Worm (Caenorhabditis elegans) whole organism, mixed stage, embryonic: ENCODE measurements around the gene T07H3.7.

Source experiments
- M03D4.4 ChIP-seq: sonication (generic microtip); optimal IDR thresholded peaks from 2 replicates; lab custom pipeline; 2017; ENCODE audit warnings: mild to moderate bottlenecking, missing genetic modification characterization, missing compliant biosample characterization
- bed-3 ChIP-seq: fragments of 200-800 bp; sonication (Bioruptor generic); optimal IDR thresholded peaks from 3 replicates; lab custom pipeline; 2018; ENCODE audit warnings: mild to moderate bottlenecking, missing genetic modification characterization, moderate library complexity, missing compliant biosample characterization
- ceh-39 ChIP-seq: fragments of 150-350 bp; optimal IDR thresholded peaks from 2 replicates; lab custom pipeline; 2014; ENCODE audit warnings: missing biosample characterization, missing genetic modification characterization
- ceh-43 ChIP-seq: fragments of 200-800 bp; sonication (Bioruptor generic); optimal IDR thresholded peaks from 2 replicates; lab custom pipeline; 2018; ENCODE audit warnings: mild to moderate bottlenecking, missing genetic modification characterization, moderate library complexity, missing compliant biosample characterization
- ceh-83 ChIP-seq: fragments of 200-800 bp; sonication (Bioruptor generic); optimal IDR thresholded peaks from 2 replicates; lab custom pipeline; 2018; ENCODE audit warnings: mild to moderate bottlenecking, missing genetic modification characterization, missing compliant biosample characterization
- cnd-1 ChIP-seq: fragments of 200-800 bp; sonication (Bioruptor generic); optimal IDR thresholded peaks from 2 replicates; lab custom pipeline; 2018; ENCODE audit warnings: mild to moderate bottlenecking, missing genetic modification characterization, missing compliant biosample characterization
- drap-1 ChIP-seq: fragments of 200-800 bp; sonication (Bioruptor generic); optimal IDR thresholded peaks from 3 replicates; lab custom pipeline; 2018; ENCODE audit warnings: mild to moderate bottlenecking, missing genetic modification characterization, missing compliant biosample characterization
- elt-1 ChIP-seq: sonication (generic microtip); optimal IDR thresholded peaks from 2 replicates; lab custom pipeline; 2017; ENCODE audit warnings: missing genetic modification characterization, mild to moderate bottlenecking, missing compliant biosample characterization, antibody characterized with exemption, moderate library complexity, borderline replicate concordance; ENCODE audit not compliant: insufficient read depth
- elt-3 ChIP-seq: fragments of 150-350 bp; optimal IDR thresholded peaks from 2 replicates; lab custom pipeline; 2014; ENCODE audit warnings: missing biosample characterization, missing genetic modification characterization
- flh-1 ChIP-seq: fragments of 200-800 bp; sonication (Bioruptor generic); optimal IDR thresholded peaks from 2 replicates; lab custom pipeline; 2018; ENCODE audit warnings: mild to moderate bottlenecking, missing genetic modification characterization, moderate library complexity, missing compliant biosample characterization
- hlh-1 ChIP-seq: fragments of 150-350 bp; optimal IDR thresholded peaks from 2 replicates; lab custom pipeline; 2014; ENCODE audit warnings: missing biosample characterization, missing genetic modification reagents, missing genetic modification characterization
- lin-13 ChIP-seq: fragments of 150-350 bp; optimal IDR thresholded peaks from 2 replicates; lab custom pipeline; 2014; ENCODE audit warnings: missing biosample characterization, missing genetic modification characterization
- lin-32 ChIP-seq: fragments of 200-800 bp; sonication (Bioruptor generic); optimal IDR thresholded peaks from 2 replicates; lab custom pipeline; 2018; ENCODE audit warnings: mild to moderate bottlenecking, missing genetic modification characterization, missing compliant biosample characterization
- lsy-2 ChIP-seq: fragments of 150-350 bp; optimal IDR thresholded peaks from 2 replicates; lab custom pipeline; 2014; ENCODE audit warnings: missing biosample characterization, missing genetic modification characterization
- mab-5 ChIP-seq: fragments of 150-350 bp; optimal IDR thresholded peaks from 2 replicates; lab custom pipeline; 2014; ENCODE audit warnings: missing biosample characterization, missing genetic modification characterization
- mep-1 ChIP-seq: fragments of 150-350 bp; optimal IDR thresholded peaks from 2 replicates; lab custom pipeline; 2017; ENCODE audit warnings: missing biosample characterization, missing genetic modification reagents, missing genetic modification characterization, inconsistent platforms
- mls-2 ChIP-seq: sonication (generic microtip); optimal IDR thresholded peaks from 2 replicates; lab custom pipeline; 2016; ENCODE audit warnings: mild to moderate bottlenecking, missing genetic modification characterization, moderate library complexity, missing compliant biosample characterization
- nhr-12 ChIP-seq: fragments of 150-350 bp; optimal IDR thresholded peaks from 2 replicates; lab custom pipeline; 2014; ENCODE audit warnings: missing biosample characterization, missing genetic modification characterization
- nhr-2 ChIP-seq: fragments of 150-350 bp; optimal IDR thresholded peaks from 2 replicates; lab custom pipeline; 2014; ENCODE audit warnings: missing biosample characterization, missing genetic modification characterization
- nhr-237 ChIP-seq: fragments of 150-350 bp; optimal IDR thresholded peaks from 2 replicates; lab custom pipeline; 2014; ENCODE audit warnings: missing biosample characterization, missing genetic modification characterization
- nhr-28 ChIP-seq: fragments of 150-350 bp; optimal IDR thresholded peaks from 2 replicates; lab custom pipeline; 2014; ENCODE audit warnings: missing biosample characterization, missing genetic modification characterization
- nhr-76 ChIP-seq: sonication (generic microtip); optimal IDR thresholded peaks from 2 replicates; lab custom pipeline; 2017; ENCODE audit warnings: missing biosample characterization, missing genetic modification characterization
- pha-4 ChIP-seq: fragments of 150-350 bp; optimal IDR thresholded peaks from 2 replicates; lab custom pipeline; 2018; ENCODE audit warnings: missing biosample characterization, missing genetic modification reagents, missing genetic modification characterization
- sptf-1 ChIP-seq: sonication (generic microtip); optimal IDR thresholded peaks from 2 replicates; lab custom pipeline; 2017; ENCODE audit warnings: mild to moderate bottlenecking, missing genetic modification characterization, moderate library complexity, missing compliant biosample characterization
- tbx-8 ChIP-seq: fragments of 200-800 bp; sonication (Bioruptor generic); optimal IDR thresholded peaks from 2 replicates; lab custom pipeline; 2018; ENCODE audit warnings: mild to moderate bottlenecking, missing genetic modification characterization, moderate library complexity, missing compliant biosample characterization
- unc-120 ChIP-seq: sonication (generic microtip); optimal IDR thresholded peaks from 2 replicates; lab custom pipeline; 2017; ENCODE audit warnings: missing genetic modification characterization, missing compliant biosample characterization; ENCODE audit not compliant: poor library complexity, severe bottlenecking
- unc-39 ChIP-seq: fragments of 150-350 bp; optimal IDR thresholded peaks from 2 replicates; lab custom pipeline; 2014; ENCODE audit warnings: missing biosample characterization, missing genetic modification characterization
- unc-62 ChIP-seq: fragments of 150-350 bp; optimal IDR thresholded peaks from 2 replicates; lab custom pipeline; 2014; ENCODE audit warnings: missing biosample characterization, missing genetic modification reagents, missing genetic modification characterization
- zip-8 ChIP-seq: fragments of 150-350 bp; optimal IDR thresholded peaks from 2 replicates; lab custom pipeline; 2014; ENCODE audit warnings: missing biosample characterization, missing genetic modification characterization
- ztf-11 ChIP-seq: fragments of 150-350 bp; optimal IDR thresholded peaks from 2 replicates; lab custom pipeline; 2014; ENCODE audit warnings: missing biosample characterization, missing genetic modification characterization

T07H3.7 gene

ce11 chrII:1597101-1598088 lies 7.7 kb upstream of the T07H3.7 start, which contains the start of gene bath-46:
Gene bath-46, plus strand, starts transcription at chrII:1597906.
- TF ChIP-seq lsy-2 (no peak), nhr-28 (no peak), mls-2 (no peak), tbx-8 (GFP tag; lab: Kevin White, UChicago) (no peak), flh-1 (GFP tag; lab: Kevin White, UChicago) (no peak), unc-39 (tag; lab: Kevin White, UChicago) (no peak), M03D4.4 (tag; lab: Kevin White, UChicago) (no peak), mep-1 (tag; lab: Kevin White, UChicago) (no peak), drap-1 (no peak), lin-13 (tag; lab: Kevin White, UChicago) (no peak), lin-32 (no peak), nhr-2 (tag; lab: Kevin White, UChicago) (no peak), hlh-1 (no peak), ceh-39 (tag; lab: Kevin White, UChicago) (no peak), zip-8 (tag; lab: Kevin White, UChicago) (no peak), ceh-43 (no peak), nhr-12 (tag; lab: Kevin White, UChicago) (no peak), nhr-237 (no peak), unc-120 (no peak), sptf-1 (tag; lab: Kevin White, UChicago) (no peak)

ce11 chrII:1595137-1595536 lies 5.4 kb upstream of the T07H3.7 start, which contains the start of gene clec-20:
Gene clec-20, minus strand, starts transcription at chrII:1595237.
- no peak for TF ChIP-seq unc-39 (tag; lab: Kevin White, UChicago)

- TF ChIP-seq elt-1 (tag; lab: Kevin White, UChicago): no peak
- no peak for TF ChIP-seq flh-1 (GFP tag; lab: Kevin White, UChicago)
- TF ChIP-seq ceh-39 (tag; lab: Kevin White, UChicago): no peak
- TF ChIP-seq unc-62 (GFP tag; lab: Kevin White, UChicago): no peak
- no peak for TF ChIP-seq mab-5 (tag; lab: Kevin White, UChicago)
- TF ChIP-seq nhr-237: no peak
- no peak for TF ChIP-seq elt-3 (tag; lab: Kevin White, UChicago)
- no peak for TF ChIP-seq unc-39 (tag; lab: Kevin White, UChicago)
- no peak for TF ChIP-seq nhr-76 (tag; lab: Kevin White, UChicago)
- no peak for TF ChIP-seq sptf-1 (tag; lab: Kevin White, UChicago)
- TF ChIP-seq nhr-2 (tag; lab: Kevin White, UChicago): no peak
- no peak for TF ChIP-seq nhr-28
- TF ChIP-seq ztf-11 (tag; lab: Kevin White, UChicago): no peak
- TF ChIP-seq pha-4 (tag; lab: Kevin White, UChicago): no peak
- no peak for TF ChIP-seq mep-1 (tag; lab: Kevin White, UChicago)
- no peak for TF ChIP-seq lsy-2
- TF ChIP-seq cnd-1 (tag; lab: Kevin White, UChicago): no peak
Measured at ce11 chrII:1586305-1586704, 3.4 kb downstream of the T07H3.7 start, which contains the start of gene T07H3.8. Gene T07H3.8, plus strand, starts transcription at chrII:1586605.

ce11 chrII:1584140-1584539 lies 5.6 kb downstream of the T07H3.7 start, which contains the start of gene clec-21:
Gene clec-21, minus strand, starts transcription at chrII:1584240.
- no peak for TF ChIP-seq lsy-2
- no peak for TF ChIP-seq unc-120
- TF ChIP-seq, all 35 proteins: peak for 0

- TF ChIP-seq unc-39 (tag; lab: Kevin White, UChicago) (no peak), lin-32 (no peak), nhr-76 (tag; lab: Kevin White, UChicago) (no peak), ceh-83 (GFP tag; lab: Kevin White, UChicago) (no peak), nhr-2 (tag; lab: Kevin White, UChicago) (no peak), ztf-11 (tag; lab: Kevin White, UChicago) (no peak), bed-3 (GFP tag; lab: Kevin White, UChicago) (no peak), elt-1 (tag; lab: Kevin White, UChicago) (no peak)
Measured at ce11 chrII:1579886-1580285, 9.9 kb downstream of the T07H3.7 start, which contains the start of gene math-38. Gene math-38, minus strand, starts transcription at chrII:1579986.
